Worm (Caenorhabditis elegans): ENCODE results near the gene srh-135.

srh-135 gene

DNA sequence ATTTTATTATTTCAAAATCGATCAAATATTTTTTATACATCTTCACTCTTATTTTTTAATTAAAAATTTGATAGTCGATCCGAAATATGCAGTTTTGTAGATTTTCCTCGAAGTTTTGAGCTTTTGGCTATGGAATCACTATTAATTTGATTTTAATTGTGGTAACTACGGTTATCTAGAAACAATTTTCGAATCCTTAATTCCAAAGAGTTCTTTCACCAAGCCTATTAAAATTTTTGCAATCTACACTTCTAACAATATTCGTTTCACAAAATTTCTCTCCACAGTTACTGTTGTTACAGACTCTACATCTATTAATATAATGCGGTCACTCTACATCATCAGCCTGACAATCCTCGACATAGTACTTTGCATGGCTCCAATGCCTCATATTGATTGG lies 34.7 kb downstream of the srh-135 start, which contains the start of gene R05H5.7:
Gene R05H5.7, plus strand, starts transcription at position 301 of the 400 bp plus-strand sequence.
- TF ChIP-seq set-16 (GFP tag; IDR thresholded peaks at IDR 0.05) (no peak), egl-27 (tag; optimal IDR thresholded peaks at IDR 0.05) (no peak), mep-1 (tag; optimal IDR thresholded peaks at IDR 0.05) (no peak), dmd-9 (GFP tag; IDR thresholded peaks at IDR 0.05) (no peak), ceh-44 (GFP tag; IDR thresholded peaks at IDR 0.05) (no peak), nhr-111 (GFP tag; optimal IDR thresholded peaks at IDR 0.05) (no peak), pha-4 (GFP tag; IDR thresholded peaks at IDR 0.05) (no peak), pha-4 (tag; optimal IDR thresholded peaks at IDR 0.05) (no peak), dpl-1 (GFP tag; optimal IDR thresholded peaks at IDR 0.05) (no peak), Y75B8A.6 (GFP tag; IDR thresholded peaks at IDR 0.05) (no peak), snpc-1.2 (GFP tag; IDR thresholded peaks at IDR 0.05) (no peak), arid-1 (GFP tag; conservative IDR thresholded peaks at IDR 0.05) (no peak), lim-7 (GFP tag; IDR thresholded peaks at IDR 0.05) (no peak), unc-62 (GFP tag; optimal IDR thresholded peaks at IDR 0.05 in 1 of 2) (no peak), unc-62 (tag; optimal IDR thresholded peaks at IDR 0.05) (no peak), mdt-29 (GFP tag; IDR thresholded peaks at IDR 0.05) (no peak), unc-39 (tag; optimal IDR thresholded peaks at IDR 0.05) (no peak), fkh-10 (GFP tag; optimal IDR thresholded peaks at IDR 0.05) (no peak), mes-2 (tag; optimal IDR thresholded peaks at IDR 0.05; ENCODE audit: poor library complexity, severe bottlenecking) (no peak), daf-12 (tag; optimal IDR thresholded peaks at IDR 0.05) (no peak), nhr-41 (GFP tag; IDR thresholded peaks at IDR 0.05) (no peak), F44E2.7 (GFP tag; IDR thresholded peaks at IDR 0.05) (no peak)

DNA sequence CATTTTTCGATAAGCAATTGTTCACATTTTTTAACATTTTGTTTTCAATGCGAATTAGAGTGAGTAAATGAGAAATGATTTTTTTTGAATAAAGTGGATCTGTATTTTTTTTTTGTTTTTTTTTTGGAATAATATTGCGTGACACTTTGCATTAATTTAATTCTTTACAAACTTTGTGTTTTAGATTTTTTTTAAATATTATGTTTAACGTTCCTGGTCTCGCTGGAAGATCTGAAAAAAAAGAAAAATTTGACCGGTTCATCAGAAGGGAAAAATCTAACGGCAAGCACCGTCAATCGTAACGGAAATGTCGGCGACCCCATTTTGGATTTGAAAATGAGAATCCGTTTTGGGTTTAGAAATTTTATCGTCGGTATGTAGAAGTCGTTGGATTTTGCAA lies 37.6 kb downstream of the srh-135 start, which contains the start of gene cdc-25.4:
Gene cdc-25.4, minus strand, starts transcription at position 101 of the 400 bp plus-strand sequence.
- TF ChIP-seq hlh-30 (tag; optimal IDR thresholded peaks at IDR 0.05; ENCODE audit: insufficient read depth) (no peak), zfp-2 (tag; optimal IDR thresholded peaks at IDR 0.05) (no peak), egl-43 (GFP tag; IDR thresholded peaks at IDR 0.05) (no peak), daf-8 (GFP tag; IDR thresholded peaks at IDR 0.05) (no peak), Y75B8A.6 (GFP tag; IDR thresholded peaks at IDR 0.05) (no peak), ama-1 (optimal IDR thresholded peaks at IDR 0.05) (no peak), nhr-76 (tag; optimal IDR thresholded peaks at IDR 0.05) (no peak), ceh-32 (tag; optimal IDR thresholded peaks at IDR 0.05; ENCODE audit: poor library complexity) (no peak), tag-97 (GFP tag; IDR thresholded peaks at IDR 0.05) (no peak), aly-2 (tag; optimal IDR thresholded peaks at IDR 0.05) (no peak), spr-1 (tag; optimal IDR thresholded peaks at IDR 0.05) (no peak), ztf-7 (tag; optimal IDR thresholded peaks at IDR 0.05) (no peak), F37D6.2 (tag; optimal IDR thresholded peaks at IDR 0.05) (no peak), madf-5 (GFP tag; IDR thresholded peaks at IDR 0.05) (no peak)

DNA sequence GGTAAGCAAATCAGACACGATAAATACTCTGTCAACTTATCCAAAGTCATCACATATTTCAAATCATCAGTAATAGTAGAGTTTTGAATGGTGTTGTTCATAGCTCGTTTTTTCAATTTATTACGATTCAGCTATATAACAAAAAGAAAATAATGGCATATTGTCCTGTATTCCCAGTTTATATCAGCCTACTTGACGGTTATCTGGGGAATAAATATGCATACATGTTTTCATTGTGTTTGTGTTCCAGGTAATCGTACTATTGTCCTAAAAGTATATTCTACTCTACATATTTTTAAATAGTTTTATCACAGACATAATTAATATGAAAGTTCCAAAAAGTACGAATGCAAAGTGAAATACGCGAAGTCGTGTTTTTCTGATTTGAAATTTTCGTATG lies 39.1 kb downstream of the srh-135 start, which contains the start of gene srd-2:
Gene srd-2, minus strand, starts transcription at position 101 of the 400 bp plus-strand sequence.
- TF ChIP-seq tra-1 (GFP tag; IDR thresholded peaks at IDR 0.05) = no peak
- TF ChIP-seq hlh-30 (tag; optimal IDR thresholded peaks at IDR 0.05; ENCODE audit: insufficient read depth) = no peak
- TF ChIP-seq mes-2 (tag; optimal IDR thresholded peaks at IDR 0.05; ENCODE audit: poor library complexity, severe bottlenecking) = no peak
- no peak for TF ChIP-seq unc-62 (GFP tag; optimal IDR thresholded peaks at IDR 0.05 in 1 of 2)
- no peak for TF ChIP-seq unc-62 (tag; optimal IDR thresholded peaks at IDR 0.05)
- TF ChIP-seq attf-4 (tag; optimal IDR thresholded peaks at IDR 0.05) = no peak
- no peak for TF ChIP-seq dmd-6 (GFP tag; IDR thresholded peaks at IDR 0.05)
- TF ChIP-seq arid-1 (GFP tag; conservative IDR thresholded peaks at IDR 0.05) = no peak
- TF ChIP-seq D1046.2 (GFP tag; IDR thresholded peaks at IDR 0.05) = no peak
- TF ChIP-seq dmd-9 (GFP tag; IDR thresholded peaks at IDR 0.05) = no peak
- TF ChIP-seq nhr-42 (GFP tag; IDR thresholded peaks at IDR 0.05) = no peak
- no peak for TF ChIP-seq ceh-82 (tag; optimal IDR thresholded peaks at IDR 0.05)
- TF ChIP-seq madf-5 (GFP tag; IDR thresholded peaks at IDR 0.05) = no peak
- TF ChIP-seq ama-1 (optimal IDR thresholded peaks at IDR 0.05) = no peak
- no peak for TF ChIP-seq mxl-3 (GFP tag; optimal IDR thresholded peaks at IDR 0.05)
- TF ChIP-seq madf-9 (GFP tag; conservative IDR thresholded peaks at IDR 0.05) = no peak
- no peak for TF ChIP-seq daf-12 (tag; optimal IDR thresholded peaks at IDR 0.05)
- TF ChIP-seq F26F4.8 (GFP tag; conservative IDR thresholded peaks at IDR 0.05) = no peak
- no peak for TF ChIP-seq ceh-32 (tag; optimal IDR thresholded peaks at IDR 0.05; ENCODE audit: poor library complexity)
- no peak for TF ChIP-seq egl-27 (tag; optimal IDR thresholded peaks at IDR 0.05)
- no peak for TF ChIP-seq set-16 (GFP tag; IDR thresholded peaks at IDR 0.05)

Data from whole organism, L4 larva.